Fruit fly (Drosophila melanogaster): ENCODE measurements around the gene IPIP.
A peak's percentile ranks its signal among the peaks of the same experiment; 100 is the strongest.

- TF ChIP-seq CG10631 (GFP tag; optimal IDR thresholded peaks at IDR 0.05) (no peak), Sox102F (GFP tag; optimal IDR thresholded peaks at IDR 0.05) (no peak), Met (GFP tag; optimal IDR thresholded peaks at IDR 0.05) (peak; percentile 33), CG6854 (GFP tag; optimal IDR thresholded peaks at IDR 0.05) (no peak), Gug (GFP tag; IDR thresholded peaks at IDR 0.05) (no peak), pdm3 (GFP tag; optimal IDR thresholded peaks at IDR 0.05) (no peak), CG3032 (tag; optimal IDR thresholded peaks at IDR 0.05) (no peak), CG3919 (GFP tag; optimal IDR thresholded peaks at IDR 0.05) (no peak)
Measured at dm6 chr2L:6099270-6099644, 51.5 kb downstream of the IPIP start.
